Fruit fly (Drosophila melanogaster) whole organism: ENCODE measurements around the gene mfr.
A peak's percentile ranks its signal among the peaks of the same experiment; 100 is the strongest.

Experiments
- CG8478 ChIP-seq: fragments of >200 bp; optimal IDR thresholded peaks from 2 replicates; lab custom pipeline; 2018; ENCODE audit warnings: inconsistent platforms
- Dll ChIP-seq: fragments of >200 bp; optimal IDR thresholded peaks from 2 replicates; lab custom pipeline; 2017
- EcR ChIP-seq, 2 experiments: fragments of >200 bp; optimal IDR thresholded peaks; 2 replicates each; lab custom pipeline; 2017; ENCODE audit warnings: missing biosample characterization in 2 of 2, missing genetic modification characterization in 2 of 2, missing genetic modification reagents in 2 of 2
- pan ChIP-seq: fragments of >200 bp; optimal IDR thresholded peaks from 2 replicates; lab custom pipeline; 2017
- psq ChIP-seq: fragments of >200 bp; optimal IDR thresholded peaks from 2 replicates; lab custom pipeline; 2017
- usp ChIP-seq: fragments of >200 bp; optimal IDR thresholded peaks from 2 replicates; lab custom pipeline; 2017; ENCODE audit warnings: missing biosample characterization, missing genetic modification characterization, mixed read lengths

The mfr gene

DNA sequence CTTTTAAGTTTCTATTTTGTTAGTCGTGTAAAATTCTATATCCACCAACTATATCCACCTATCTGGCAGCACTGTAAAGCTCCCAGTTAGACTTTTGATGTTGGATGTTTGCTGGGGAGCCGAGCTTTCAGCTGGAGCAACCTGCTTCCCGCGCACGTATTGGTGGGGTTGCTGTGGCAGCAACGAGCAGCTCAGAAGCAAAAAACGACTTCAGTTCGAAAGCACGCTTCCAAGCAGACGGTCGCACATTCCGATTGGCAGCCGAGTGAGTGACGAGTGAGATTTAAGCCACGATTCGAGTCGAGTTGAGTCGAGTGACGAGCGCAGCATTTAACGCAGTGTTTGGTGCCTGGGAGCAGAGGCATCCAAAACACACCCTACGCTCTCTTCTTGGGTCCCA is at the start of gene mfr, which contains the start of gene Tsp66E:
Gene mfr (minus strand): TSS at position 340 of the 400 bp plus-strand sequence.
Gene Tsp66E (plus strand): TSS at position 168 of the 400 bp plus-strand sequence.
- TF ChIP-seq usp (GFP tag; lab: Kevin White, UChicago) (no peak), EcR (GFP tag; optimal IDR thresholded peaks at IDR 0.05; lab: Kevin White, UChicago) (no peak), psq (lab: Kevin White, UChicago) (no peak), CG8478 (no peak), Dll (lab: Kevin White, UChicago) (no peak), pan (lab: Kevin White, UChicago) (no peak)

DNA sequence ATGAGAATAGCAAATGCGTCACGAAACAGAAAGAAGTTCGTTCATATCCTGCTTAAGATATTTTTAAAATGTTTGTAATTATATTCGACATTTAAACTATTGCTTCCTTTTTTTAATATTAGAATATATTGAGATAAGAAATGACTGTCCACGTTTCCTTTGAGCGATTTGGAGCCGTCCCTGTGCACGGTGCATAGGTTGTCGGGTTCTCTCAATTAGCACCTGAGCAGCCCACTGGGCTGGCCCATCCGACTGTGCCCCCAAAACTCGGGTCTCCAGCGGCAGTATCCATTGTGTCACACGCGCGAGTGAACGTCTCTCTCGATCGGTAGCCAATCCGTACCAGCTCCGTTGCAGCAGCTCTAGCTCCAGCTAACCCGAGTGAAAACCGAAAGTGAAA is 46.1 kb upstream of the mfr start, which contains the start of gene CG13313:
Gene CG13313 (plus strand): TSS at position 301 of the 400 bp plus-strand sequence.
- TF ChIP-seq usp (GFP tag; lab: Kevin White, UChicago) = no peak
- no peak for TF ChIP-seq EcR (GFP tag; optimal IDR thresholded peaks at IDR 0.05; lab: Kevin White, UChicago)
- TF ChIP-seq pan (lab: Kevin White, UChicago) = no peak
- no peak for TF ChIP-seq CG8478
- TF ChIP-seq Dll (lab: Kevin White, UChicago) = no peak
- TF ChIP-seq psq (lab: Kevin White, UChicago) = no peak

DNA sequence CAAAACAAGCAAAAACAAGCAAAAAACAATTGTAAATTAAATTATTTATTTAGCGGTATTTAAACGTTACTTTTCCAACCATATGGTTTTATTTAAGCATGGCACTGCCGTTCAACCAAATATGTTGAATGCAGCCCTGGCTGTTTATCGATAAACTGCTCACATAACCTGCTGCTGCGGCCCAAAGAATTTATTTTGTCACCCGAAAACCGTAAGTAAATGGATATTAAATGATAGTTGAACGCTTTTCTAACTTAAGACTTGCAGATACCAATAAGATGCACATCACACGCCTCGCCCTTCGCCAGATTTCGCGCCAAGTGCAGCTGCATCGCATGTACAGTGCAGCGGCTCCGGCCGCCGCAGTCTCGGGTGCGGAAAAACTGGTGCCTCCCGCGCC is 44.2 kb upstream of the mfr start, which contains the start of gene mRpL12:
Gene mRpL12 (plus strand): TSS at position 123 of the 400 bp plus-strand sequence.
- TF ChIP-seq psq (lab: Kevin White, UChicago) (no peak), Dll (lab: Kevin White, UChicago) (no peak), CG8478 (no peak), usp (GFP tag; lab: Kevin White, UChicago) (no peak), EcR (GFP tag; optimal IDR thresholded peaks at IDR 0.05; lab: Kevin White, UChicago) (no peak), pan (lab: Kevin White, UChicago) (no peak)

DNA sequence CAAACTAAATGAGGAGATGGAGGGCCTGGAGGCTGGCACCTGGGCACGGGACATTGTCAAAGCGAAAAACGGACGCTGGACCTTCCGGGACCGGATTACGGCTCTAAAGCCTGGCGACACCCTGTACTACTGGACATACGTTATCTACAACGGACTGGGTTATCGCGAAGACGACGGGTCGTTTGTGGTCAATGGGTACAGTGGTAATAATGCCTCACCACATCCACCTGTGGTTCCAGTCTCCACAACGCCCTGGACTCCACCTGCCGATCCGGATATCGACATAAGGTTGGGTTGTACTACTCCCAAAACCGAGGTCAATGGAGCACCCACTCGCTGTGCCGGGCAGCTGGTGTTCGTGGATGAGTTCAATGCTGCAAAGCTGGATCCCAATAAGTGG is 42.7 kb upstream of the mfr start:
- TF ChIP-seq Dll (lab: Kevin White, UChicago) (peak; percentile 38), CG8478 (no peak)

DNA sequence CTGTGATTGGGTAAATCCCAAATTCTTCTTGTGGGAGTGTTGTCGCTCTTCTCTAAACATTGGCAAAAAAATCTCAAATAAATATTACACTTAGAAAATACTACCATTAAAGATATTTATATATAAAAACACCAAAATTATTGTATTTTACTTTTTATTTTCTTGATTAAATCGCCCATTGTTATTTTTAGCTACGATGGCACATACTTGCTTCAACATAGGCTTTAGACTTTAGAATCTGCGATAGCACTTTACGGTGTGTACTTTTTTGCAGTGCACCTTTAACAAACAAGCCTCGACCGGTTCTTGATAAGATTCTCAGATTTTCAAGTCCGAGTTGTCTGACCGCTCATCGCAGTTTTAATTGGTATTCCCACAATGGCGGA is 42.2 kb upstream of the mfr start, which contains the start of gene GNBP3:
Gene GNBP3 (plus strand): TSS at position 374 of the 386 bp plus-strand sequence.
- no peak for TF ChIP-seq pan (lab: Kevin White, UChicago)
- no peak for TF ChIP-seq psq (lab: Kevin White, UChicago)
- TF ChIP-seq Dll (lab: Kevin White, UChicago) = no peak
- TF ChIP-seq usp (GFP tag; lab: Kevin White, UChicago) = no peak
- no peak for TF ChIP-seq EcR (GFP tag; optimal IDR thresholded peaks at IDR 0.05; lab: Kevin White, UChicago)
- no peak for TF ChIP-seq CG8478

DNA sequence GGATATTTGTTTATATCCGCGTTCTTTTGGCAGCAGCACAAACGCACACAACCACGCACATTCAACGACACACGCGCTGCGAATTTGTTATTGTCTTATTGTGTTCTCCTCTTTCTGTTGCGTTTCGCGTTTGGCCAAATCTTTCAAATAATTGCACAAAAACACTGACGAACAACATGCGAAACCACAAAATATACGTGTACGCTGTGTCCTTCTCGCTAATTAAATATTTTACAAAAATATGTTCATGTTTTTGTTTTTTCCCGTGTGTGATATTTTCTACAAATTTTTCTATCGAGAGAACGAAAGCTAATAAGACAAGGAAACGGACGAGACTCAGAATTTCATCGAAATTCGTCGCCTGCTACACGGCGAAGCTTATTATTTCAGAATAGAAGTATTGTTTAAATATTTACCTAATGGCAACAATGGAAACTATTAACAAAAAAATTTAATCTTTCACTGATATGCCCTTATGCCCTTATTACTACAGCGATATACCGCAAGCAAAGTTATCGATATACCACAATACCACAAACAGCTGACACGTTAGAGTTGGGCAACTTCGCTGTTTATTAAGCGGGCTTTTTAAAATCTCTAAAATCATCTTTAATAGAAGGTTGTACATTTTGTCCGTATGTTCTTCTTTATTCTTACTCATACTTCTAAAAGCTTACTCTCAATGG is 41.6 kb upstream of the mfr start, which contains the start of the genes CG43783 and orb2:
Gene CG43783 (minus strand): TSS at position 311 of the 686 bp plus-strand sequence.
Gene orb2 (minus strand): TSS at position 502 of the 686 bp plus-strand sequence.
- TF ChIP-seq pan (lab: Kevin White, UChicago) = no peak
- TF ChIP-seq CG8478 = no peak
- no peak for TF ChIP-seq Dll (lab: Kevin White, UChicago)
- TF ChIP-seq EcR (GFP tag; optimal IDR thresholded peaks at IDR 0.05; lab: Kevin White, UChicago) = no peak
- TF ChIP-seq psq (lab: Kevin White, UChicago) = no peak
- no peak for TF ChIP-seq usp (GFP tag; lab: Kevin White, UChicago)

DNA sequence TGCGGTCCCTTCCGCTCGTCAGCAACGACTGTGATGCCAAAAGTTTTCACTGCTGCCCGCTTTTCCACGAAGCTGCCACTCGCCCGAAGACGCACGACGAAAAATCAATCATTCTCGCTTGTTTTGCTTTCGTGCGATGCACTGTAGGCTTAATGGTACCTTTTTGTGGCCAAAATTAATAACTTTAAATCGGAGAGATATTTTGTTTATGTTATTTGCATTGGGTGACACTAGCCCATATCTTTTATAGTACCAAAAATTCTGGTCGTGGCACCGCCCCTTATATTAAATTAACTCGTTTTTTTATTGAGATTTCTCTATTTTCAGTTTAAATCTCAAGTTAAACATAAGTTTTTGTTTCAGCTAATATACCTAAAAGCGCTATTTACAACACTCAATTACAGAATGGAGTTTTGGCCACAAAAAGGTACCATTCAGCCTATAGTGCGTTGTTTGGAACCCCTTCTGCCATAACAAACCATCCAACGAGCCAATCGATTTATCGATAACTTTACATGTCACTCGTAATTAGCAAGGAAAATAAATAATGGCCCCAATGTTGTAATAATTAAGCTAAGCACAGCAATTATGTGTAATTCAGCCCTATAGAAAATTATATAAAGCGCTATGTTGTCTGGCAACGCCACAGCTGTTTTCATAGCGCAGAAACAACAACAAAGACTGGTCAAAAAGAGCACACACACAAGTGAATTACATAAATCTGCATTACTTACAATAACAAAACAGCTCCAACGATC is 40.9 kb upstream of the mfr start:
- TF ChIP-seq CG8478 (no peak), pan (lab: Kevin White, UChicago) (peak; percentile 15)

DNA sequence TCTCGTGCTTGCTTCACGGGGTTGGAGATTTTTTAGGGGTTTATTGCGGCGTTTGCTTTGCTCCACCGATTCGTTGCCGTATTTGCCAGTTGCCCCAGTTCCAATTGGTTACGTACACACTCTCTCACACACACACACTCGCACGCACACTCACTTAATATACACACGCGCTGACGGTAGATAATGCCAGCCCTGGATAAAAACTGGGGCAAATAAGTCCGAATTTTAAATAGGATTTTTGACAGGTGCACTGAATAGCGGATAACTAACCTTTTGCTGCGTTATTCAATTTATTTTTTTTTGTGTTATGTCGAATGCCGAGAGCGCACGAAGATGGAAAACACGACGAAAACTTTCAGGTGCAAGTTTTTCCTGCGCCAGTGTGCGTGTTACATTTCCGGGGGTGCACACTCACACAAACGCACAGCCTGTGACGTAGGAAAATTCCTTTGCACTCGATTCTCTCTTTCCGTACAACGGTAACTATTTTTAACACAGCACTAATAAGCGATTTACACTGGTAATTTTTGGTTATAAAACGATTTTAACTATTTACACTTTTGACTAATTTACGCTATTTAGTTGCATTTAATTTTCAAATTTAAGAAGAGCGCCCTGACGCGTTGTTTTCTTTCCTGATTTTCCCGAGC is 40.2 kb upstream of the mfr start:
- no peak for TF ChIP-seq usp (GFP tag; lab: Kevin White, UChicago)
- TF ChIP-seq Dll (lab: Kevin White, UChicago) = no peak
- TF ChIP-seq pan (lab: Kevin White, UChicago) = no peak
- TF ChIP-seq psq (lab: Kevin White, UChicago) = no peak
- no peak for TF ChIP-seq CG8478
- TF ChIP-seq EcR (GFP tag; optimal IDR thresholded peaks at IDR 0.05; lab: Kevin White, UChicago) = no peak

DNA sequence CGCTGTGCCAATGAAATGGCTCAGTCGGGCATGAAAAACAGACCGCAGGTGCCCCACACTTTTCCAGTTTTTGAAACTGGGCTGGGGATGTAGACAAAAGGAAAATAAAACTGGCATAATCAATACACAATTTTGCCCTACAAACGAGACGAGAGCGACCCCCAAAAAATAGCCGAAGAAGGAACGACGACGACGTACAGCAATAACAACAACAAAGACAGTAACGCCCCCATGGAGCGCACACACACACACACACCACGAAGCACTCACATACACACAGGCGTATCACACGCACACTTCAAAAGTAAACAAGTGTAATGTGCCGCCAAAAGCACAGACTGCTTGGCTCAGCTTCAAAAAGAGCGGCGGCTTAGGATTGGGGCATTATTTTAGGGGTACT is 39.0 kb upstream of the mfr start:
- TF ChIP-seq usp (GFP tag; lab: Kevin White, UChicago) (no peak), psq (lab: Kevin White, UChicago) (no peak), pan (lab: Kevin White, UChicago) (no peak), Dll (lab: Kevin White, UChicago) (no peak)

DNA sequence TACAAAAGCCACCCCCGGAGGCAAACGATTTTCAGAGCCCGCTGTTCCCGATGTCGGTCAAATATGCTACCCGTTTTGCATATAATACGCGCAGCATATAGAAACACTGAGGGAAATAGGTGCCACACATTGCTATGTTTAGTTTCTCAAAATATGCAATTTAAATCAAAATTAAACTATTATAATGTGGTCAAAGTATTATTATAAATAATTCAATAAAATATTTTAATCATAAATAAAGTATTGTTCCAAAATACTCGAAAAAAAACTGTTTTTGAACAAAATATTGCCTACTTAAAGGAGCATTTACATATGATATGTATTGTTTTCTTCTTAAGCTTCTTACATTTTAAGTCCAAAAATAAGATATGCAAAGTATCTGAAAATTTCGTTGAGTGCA is 38.5 kb upstream of the mfr start:
- no peak for TF ChIP-seq EcR (GFP tag; optimal IDR thresholded peaks at IDR 0.05; lab: Kevin White, UChicago)
- TF ChIP-seq pan (lab: Kevin White, UChicago) = no peak
- TF ChIP-seq CG8478 = no peak

DNA sequence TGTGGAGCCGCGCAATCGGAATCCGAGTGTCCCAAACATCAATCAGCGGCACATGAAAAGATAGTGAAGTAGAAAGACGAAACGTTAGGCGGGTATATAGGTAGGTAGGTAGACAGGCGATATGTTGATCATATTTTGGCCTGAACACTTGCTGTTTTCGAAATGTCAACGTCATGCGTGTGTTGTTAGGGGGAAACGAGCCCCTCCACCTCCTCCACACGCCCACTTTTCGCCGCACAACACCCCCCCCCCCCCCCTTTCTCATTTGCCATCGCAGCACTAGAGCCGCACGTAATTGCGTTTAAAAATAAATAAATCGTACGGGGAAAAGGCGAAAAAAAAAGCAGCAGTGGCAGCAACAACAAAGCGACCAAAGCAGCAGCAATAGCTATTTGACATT is 37.4 kb upstream of the mfr start:
- no peak for TF ChIP-seq psq (lab: Kevin White, UChicago)
- TF ChIP-seq pan (lab: Kevin White, UChicago) = no peak
- TF ChIP-seq CG8478 = no peak
- TF ChIP-seq usp (GFP tag; lab: Kevin White, UChicago) = no peak
- TF ChIP-seq EcR (GFP tag; optimal IDR thresholded peaks at IDR 0.05; lab: Kevin White, UChicago) = no peak
- no peak for TF ChIP-seq Dll (lab: Kevin White, UChicago)
